Worm (Caenorhabditis elegans) whole organism, L1 larva: ENCODE measurements around the gene sid-3.

Experiments used
- C16A3.4 ChIP-seq: fragments of 150-350 bp; optimal IDR thresholded peaks from 2 replicates; lab custom pipeline; 2014; ENCODE audit warnings: missing biosample characterization, missing genetic modification characterization
- aly-2 ChIP-seq: fragments of 150-350 bp; optimal IDR thresholded peaks from 2 replicates; lab custom pipeline; 2014; ENCODE audit warnings: missing biosample characterization, missing genetic modification characterization
- ama-1 ChIP-seq: fragments of 150-350 bp; optimal IDR thresholded peaks from 2 replicates; lab custom pipeline; 2014
- ceh-8 ChIP-seq: fragments of 200-800 bp; sonication (Bioruptor generic); optimal IDR thresholded peaks from 2 replicates; lab custom pipeline; 2018; ENCODE audit warnings: mild to moderate bottlenecking, missing genetic modification characterization, moderate library complexity, missing compliant biosample characterization
- ceh-82 ChIP-seq, 3 experiments: fragments of 150-350 bp in 1 of 3; sonication (generic microtip) in 2 of 3; optimal IDR thresholded peaks; 2 replicates each; lab custom pipeline; 2014 to 2017; ENCODE audit warnings: missing biosample characterization in 3 of 3, missing genetic modification characterization in 3 of 3
- ceh-90 ChIP-seq: sonication (generic microtip); optimal IDR thresholded peaks from 2 replicates; lab custom pipeline; 2016; ENCODE audit warnings: missing genetic modification characterization, missing compliant biosample characterization
- ces-1 ChIP-seq: fragments of 150-350 bp; optimal IDR thresholded peaks from 2 replicates; lab custom pipeline; 2014; ENCODE audit warnings: missing biosample characterization, missing genetic modification reagents, missing genetic modification characterization
- dpl-1 ChIP-seq, 3 experiments: fragments of 150-350 bp in 2 of 3; sonication (generic microtip) in 1 of 3; optimal IDR thresholded peaks; 2 replicates each; lab custom pipeline; 2014 to 2017; ENCODE audit warnings: missing biosample characterization in 3 of 3, missing genetic modification characterization in 3 of 3, missing genetic modification reagents in 3 of 3
- dsc-1 ChIP-seq: sonication (generic microtip); optimal IDR thresholded peaks from 2 replicates; lab custom pipeline; 2016; ENCODE audit warnings: mild to moderate bottlenecking, missing genetic modification characterization, missing compliant biosample characterization
- efl-1 ChIP-seq, 4 experiments: fragments of 150-350 bp; optimal IDR thresholded peaks in 3 of 4; peaks in 1 of 4; 1 replicate in 1 of 4; 2 replicates in 3 of 4; lab custom pipeline; 2014; ENCODE audit warnings: missing biosample characterization in 2 of 4, missing genetic modification characterization in 2 of 4, missing genetic modification reagents in 2 of 4
- egl-27 ChIP-seq, 2 experiments: fragments of 150-350 bp in 1 of 2; sonication (generic microtip); optimal IDR thresholded peaks; 3 replicates each; lab custom pipeline; 2017 to 2018; ENCODE audit warnings: missing biosample characterization in 2 of 2, missing genetic modification characterization in 2 of 2, missing genetic modification reagents in 2 of 2
- elt-3 ChIP-seq, 6 experiments: fragments of 150-350 bp in 1 of 6; sonication (generic microtip); optimal IDR thresholded peaks; 2 replicates each; lab custom pipeline; 2017 to 2018; ENCODE audit warnings: missing biosample characterization in 6 of 6, missing genetic modification characterization in 6 of 6, inconsistent platforms in 1 of 6
- fkh-10 ChIP-seq: sonication (generic microtip); optimal IDR thresholded peaks from 2 replicates; lab custom pipeline; 2017; ENCODE audit warnings: missing biosample characterization, missing genetic modification reagents, missing genetic modification characterization
- grh-1 ChIP-seq: fragments of 200-800 bp; sonication (Bioruptor generic); IDR thresholded peaks from 2 replicates; pipeline ENCODE4 v1.3.6; 2022; ENCODE audit warnings: missing genetic modification reagents, missing genetic modification characterization, missing compliant biosample characterization
- hlh-17 ChIP-seq: fragments of 200-800 bp; sonication (Bioruptor generic); optimal IDR thresholded peaks from 2 replicates; lab custom pipeline; 2018; ENCODE audit warnings: missing genetic modification characterization, mild to moderate bottlenecking, missing compliant biosample characterization, moderate library complexity, borderline replicate concordance
- isw-1 ChIP-seq: fragments of 200-800 bp; sonication (Bioruptor generic); IDR thresholded peaks from 2 replicates; pipeline ENCODE4 v1.3.6; 2022; ENCODE audit warnings: missing genetic modification characterization, missing compliant biosample characterization
- lin-13 ChIP-seq: fragments of 150-350 bp; optimal IDR thresholded peaks from 2 replicates; lab custom pipeline; 2014; ENCODE audit warnings: missing biosample characterization, missing genetic modification reagents, missing genetic modification characterization
- lin-14 ChIP-seq: fragments of 200-800 bp; sonication (Bioruptor generic); optimal IDR thresholded peaks from 2 replicates; lab custom pipeline; 2018; ENCODE audit warnings: mild to moderate bottlenecking, missing genetic modification characterization, moderate library complexity, missing compliant biosample characterization
- lin-15B ChIP-seq: fragments of 150-350 bp; sonication (generic microtip); optimal IDR thresholded peaks from 3 replicates; lab custom pipeline; 2014; ENCODE audit warnings: missing biosample characterization, missing genetic modification characterization
- lin-39 ChIP-seq: fragments of 150-350 bp; optimal IDR thresholded peaks from 2 replicates; lab custom pipeline; 2014; ENCODE audit warnings: missing biosample characterization, missing genetic modification reagents, missing genetic modification characterization
- lir-3 ChIP-seq: sonication (generic microtip); optimal IDR thresholded peaks from 2 replicates; lab custom pipeline; 2016; ENCODE audit warnings: mild to moderate bottlenecking, missing genetic modification characterization, moderate library complexity, missing compliant biosample characterization; ENCODE audit not compliant: poor library complexity
- lsy-2 ChIP-seq, 2 experiments: fragments of 150-350 bp; optimal IDR thresholded peaks; 2 replicates each; lab custom pipeline; 2014; ENCODE audit warnings: missing biosample characterization in 2 of 2, missing genetic modification characterization in 2 of 2
- mdl-1 ChIP-seq, 2 experiments: fragments of 150-350 bp; optimal IDR thresholded peaks; 2 replicates each; lab custom pipeline; 2014 to 2017; ENCODE audit warnings: missing biosample characterization in 2 of 2, missing genetic modification characterization in 2 of 2, inconsistent platforms in 1 of 2
- mep-1 ChIP-seq: fragments of 150-350 bp; optimal IDR thresholded peaks from 2 replicates; lab custom pipeline; 2014; ENCODE audit warnings: missing biosample characterization, missing genetic modification characterization
- nhr-11 ChIP-seq: fragments of 150-350 bp; optimal IDR thresholded peaks from 2 replicates; lab custom pipeline; 2014; ENCODE audit warnings: missing biosample characterization, missing genetic modification characterization
- nhr-19 ChIP-seq: fragments of 200-800 bp; sonication (Bioruptor generic); conservative IDR thresholded peaks from 2 replicates; pipeline ENCODE4 v1.3.6; 2022; ENCODE audit warnings: missing genetic modification characterization, missing compliant biosample characterization
- nhr-20 ChIP-seq: sonication (generic microtip); optimal IDR thresholded peaks from 2 replicates; lab custom pipeline; 2016; ENCODE audit warnings: mild to moderate bottlenecking, missing genetic modification characterization, missing compliant biosample characterization
- nhr-237 ChIP-seq: fragments of 150-350 bp; optimal IDR thresholded peaks from 2 replicates; lab custom pipeline; 2014; ENCODE audit warnings: missing biosample characterization, missing genetic modification characterization
- nhr-47 ChIP-seq: sonication (generic microtip); optimal IDR thresholded peaks from 2 replicates; lab custom pipeline; 2016; ENCODE audit warnings: mild to moderate bottlenecking, missing genetic modification characterization, moderate library complexity, missing compliant biosample characterization
- nhr-71 ChIP-seq: sonication (generic microtip); optimal IDR thresholded peaks from 2 replicates; lab custom pipeline; 2016; ENCODE audit warnings: mild to moderate bottlenecking, missing genetic modification characterization, moderate library complexity, missing compliant biosample characterization
- nhr-85 ChIP-seq: sonication (generic microtip); peaks from one replicate; lab custom pipeline; 2016; ENCODE audit warnings: missing genetic modification characterization, inconsistent platforms, missing compliant biosample characterization
- nhr-90 ChIP-seq: sonication (generic microtip); optimal IDR thresholded peaks from 2 replicates; lab custom pipeline; 2016; ENCODE audit warnings: mild to moderate bottlenecking, missing genetic modification characterization, missing compliant biosample characterization; ENCODE audit not compliant: poor library complexity
- pag-3 ChIP-seq: sonication (generic microtip); optimal IDR thresholded peaks from 2 replicates; lab custom pipeline; 2017; ENCODE audit warnings: missing genetic modification characterization, mild to moderate bottlenecking, missing compliant biosample characterization, antibody characterized with exemption, borderline replicate concordance; ENCODE audit not compliant: insufficient read depth
- rnt-1 ChIP-seq: sonication (generic microtip); optimal IDR thresholded peaks from 2 replicates; lab custom pipeline; 2016; ENCODE audit warnings: mild to moderate bottlenecking, missing genetic modification characterization, moderate library complexity, missing compliant biosample characterization
- snpc-4 ChIP-seq: fragments of 150-350 bp; optimal IDR thresholded peaks from 2 replicates; lab custom pipeline; 2014; ENCODE audit warnings: missing biosample characterization, missing genetic modification characterization
- sox-4 ChIP-seq: sonication (generic microtip); optimal IDR thresholded peaks from 2 replicates; lab custom pipeline; 2016; ENCODE audit warnings: missing genetic modification characterization, missing compliant biosample characterization
- sup-37 ChIP-seq: fragments of 200-800 bp; sonication (Bioruptor generic); optimal IDR thresholded peaks from 2 replicates; lab custom pipeline; 2018; ENCODE audit warnings: mild to moderate bottlenecking, missing genetic modification characterization, missing compliant biosample characterization
- tlp-1 ChIP-seq: fragments of 150-350 bp; optimal IDR thresholded peaks from 2 replicates; lab custom pipeline; 2014; ENCODE audit warnings: missing biosample characterization, missing genetic modification characterization
- unc-130 ChIP-seq: fragments of 150-350 bp; optimal IDR thresholded peaks from 2 replicates; lab custom pipeline; 2017; ENCODE audit warnings: missing biosample characterization, missing genetic modification characterization, inconsistent platforms
- unc-30 ChIP-seq: sonication (generic microtip); optimal IDR thresholded peaks from 2 replicates; lab custom pipeline; 2017; ENCODE audit warnings: missing biosample characterization, missing genetic modification characterization
- unc-86 ChIP-seq: sonication (generic microtip); optimal IDR thresholded peaks from 2 replicates; lab custom pipeline; 2016; ENCODE audit warnings: missing genetic modification characterization, missing compliant biosample characterization
- vab-15 ChIP-seq: sonication (generic microtip); optimal IDR thresholded peaks from 2 replicates; lab custom pipeline; 2017; ENCODE audit warnings: missing genotype, mild to moderate bottlenecking, missing genetic modification characterization, missing compliant biosample characterization
- xbp-1 ChIP-seq: sonication (generic microtip); optimal IDR thresholded peaks from 2 replicates; lab custom pipeline; 2016; ENCODE audit warnings: missing genetic modification characterization, missing compliant biosample characterization
- zip-4 ChIP-seq: fragments of 200-800 bp; sonication (Bioruptor generic); optimal IDR thresholded peaks from 2 replicates; lab custom pipeline; 2018; ENCODE audit warnings: mild to moderate bottlenecking, missing genetic modification characterization, moderate library complexity, missing compliant biosample characterization
- ztf-4 ChIP-seq: fragments of 150-350 bp; optimal IDR thresholded peaks from 2 replicates; lab custom pipeline; 2014; ENCODE audit warnings: missing biosample characterization, missing genetic modification characterization

Gene sid-3

DNA sequence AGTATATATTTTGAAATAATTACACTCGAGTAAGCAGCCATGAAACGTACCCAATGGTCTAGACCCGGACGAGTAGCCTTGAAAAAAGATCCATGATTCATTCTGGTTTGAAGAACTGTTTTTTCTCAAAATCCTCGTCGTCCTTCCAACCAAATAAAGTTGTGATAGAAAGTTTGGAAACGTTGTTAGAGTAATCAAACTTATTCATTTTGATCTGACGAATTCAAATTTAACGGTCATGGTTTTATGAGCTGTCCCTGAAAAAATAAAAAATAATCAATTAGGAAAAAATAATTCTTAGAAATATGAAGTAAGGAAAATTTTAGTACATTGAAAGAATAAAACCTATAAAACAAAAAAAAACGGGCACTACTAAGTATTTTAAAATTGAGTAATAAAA is 9.5 kb upstream of the sid-3 start, which contains the start of gene B0302.4:
Gene B0302.4 (minus strand): TSS at position 101 of the 400 bp plus-strand sequence.
- TF ChIP-seq ces-1: no peak
- no peak for TF ChIP-seq isw-1 (GFP tag; lab: Robert Waterston, UW)
- TF ChIP-seq ztf-4 (tag; lab: Kevin White, UChicago): no peak
- no peak for TF ChIP-seq grh-1
- TF ChIP-seq vab-15 (tag; lab: Kevin White, UChicago): no peak
- TF ChIP-seq lir-3: no peak
- no peak for TF ChIP-seq lin-39 (tag; lab: Kevin White, UChicago)
- no peak for TF ChIP-seq xbp-1 (tag; lab: Kevin White, UChicago)
- TF ChIP-seq snpc-4: no peak
- no peak for TF ChIP-seq tlp-1 (tag; lab: Kevin White, UChicago)
- TF ChIP-seq lin-14 (GFP tag; lab: Kevin White, UChicago): no peak
- no peak for TF ChIP-seq lsy-2 (tag; optimal IDR thresholded peaks at IDR 0.05; lab: Kevin White, UChicago)
- TF ChIP-seq zip-4 (GFP tag; lab: Kevin White, UChicago): no peak
- no peak for TF ChIP-seq rnt-1 (tag; lab: Kevin White, UChicago)

ce11 chrX:17178239-17178638 is 7.9 kb upstream of the sid-3 start, which contains the start of gene B0302.2:
TSS of gene B0302.2 (plus strand) at chrX:17178539.
- TF ChIP-seq C16A3.4 (tag; lab: Kevin White, UChicago) (no peak), lin-14 (GFP tag; lab: Kevin White, UChicago) (no peak), mdl-1 (tag; optimal IDR thresholded peaks at IDR 0.05; lab: Kevin White, UChicago) (no peak), ceh-82 (tag; optimal IDR thresholded peaks at IDR 0.05; lab: Kevin White, UChicago) (no peak), hlh-17 (GFP tag; lab: Kevin White, UChicago) (no peak), sup-37 (GFP tag; lab: Kevin White, UChicago) (no peak), nhr-237 (tag; lab: Kevin White, UChicago) (no peak), aly-2 (tag; lab: Kevin White, UChicago) (no peak), nhr-85 (tag; lab: Kevin White, UChicago) (no peak), mep-1 (tag; lab: Kevin White, UChicago) (no peak), dsc-1 (tag; lab: Kevin White, UChicago) (no peak), ama-1 (lab: Kevin White, UChicago) (no peak), unc-30 (tag; lab: Kevin White, UChicago) (no peak)

DNA sequence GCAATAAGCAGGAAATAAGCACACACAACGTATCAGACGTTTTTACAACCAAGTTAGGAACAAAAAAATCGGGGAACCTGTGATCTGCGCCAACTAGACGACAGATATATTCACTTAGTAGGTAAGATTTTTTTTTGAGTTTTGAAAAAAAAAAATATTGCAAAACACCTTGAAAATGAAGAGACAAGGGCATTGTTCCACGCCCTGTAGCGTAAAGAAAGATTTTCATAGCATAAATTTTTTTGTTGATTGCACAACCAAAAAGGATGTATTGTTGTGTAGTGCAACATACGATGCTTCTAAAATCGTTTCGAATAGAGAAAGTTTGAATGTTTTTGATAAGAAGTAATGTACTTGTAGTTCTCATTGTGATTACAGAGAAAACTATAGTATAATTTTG is 6.0 kb upstream of the sid-3 start:
- TF ChIP-seq grh-1: no peak
- no peak for TF ChIP-seq unc-130 (tag; lab: Kevin White, UChicago)
- TF ChIP-seq vab-15 (tag; lab: Kevin White, UChicago): no peak
- TF ChIP-seq lin-13 (GFP tag; lab: Kevin White, UChicago): no peak
- TF ChIP-seq efl-1 (optimal IDR thresholded peaks at IDR 0.05; lab: Kevin White, UChicago): no peak
- TF ChIP-seq efl-1 (GFP tag; optimal IDR thresholded peaks at IDR 0.05 in 1 of 2; lab: Kevin White, UChicago): peak in 1 of 2 experiments; percentile 54
- TF ChIP-seq unc-86 (tag; lab: Kevin White, UChicago): no peak
- TF ChIP-seq ces-1: no peak

DNA sequence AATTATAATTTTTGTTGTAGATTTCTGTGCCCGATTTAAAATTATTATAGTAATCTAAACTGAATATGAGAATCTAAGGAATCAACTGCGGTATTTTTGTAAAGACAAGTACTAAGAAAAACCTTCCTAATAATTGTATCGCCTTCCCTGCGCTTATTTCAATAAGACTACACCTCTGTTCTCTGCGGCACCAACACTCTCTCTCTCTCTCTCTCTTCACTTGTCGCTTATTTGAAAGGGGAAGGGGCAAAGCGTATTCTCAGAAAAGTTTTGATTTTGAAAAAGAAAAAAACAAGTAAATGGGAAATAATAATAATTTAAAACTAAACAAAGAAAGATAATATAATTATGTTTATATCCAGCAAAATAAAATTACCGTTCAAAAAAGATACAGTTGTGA is 5.0 kb upstream of the sid-3 start:
- peak in 2 of 6 experiments; percentile 37 to 49 for TF ChIP-seq elt-3 (tag; optimal IDR thresholded peaks at IDR 0.05; lab: Kevin White, UChicago)
- no peak for TF ChIP-seq tlp-1 (tag; lab: Kevin White, UChicago)
- peak; percentile 65 for TF ChIP-seq nhr-20
- TF ChIP-seq unc-130 (tag; lab: Kevin White, UChicago): peak; percentile 41
- peak; percentile 69 for TF ChIP-seq nhr-19 (GFP tag; lab: Robert Waterston, UW)
- no peak for TF ChIP-seq lin-15B
- TF ChIP-seq egl-27 (tag; optimal IDR thresholded peaks at IDR 0.05; lab: Kevin White, UChicago): no peak
- no peak for TF ChIP-seq grh-1
- peak; percentile 41 for TF ChIP-seq snpc-4
- TF ChIP-seq lin-39 (tag; lab: Kevin White, UChicago): peak; percentile 67
- peak; percentile 75 for TF ChIP-seq nhr-90 (tag; lab: Kevin White, UChicago)
- no peak for TF ChIP-seq ceh-90 (tag; lab: Kevin White, UChicago)
- peak; percentile 85 for TF ChIP-seq nhr-47
- peak; percentile 49 for TF ChIP-seq sox-4 (tag; lab: Kevin White, UChicago)
- peak; percentile 35 for TF ChIP-seq fkh-10 (GFP tag; lab: Kevin White, UChicago)
- peak; percentile 57 to 69 for TF ChIP-seq lsy-2 (tag; optimal IDR thresholded peaks at IDR 0.05; lab: Kevin White, UChicago)
- TF ChIP-seq C16A3.4 (tag; lab: Kevin White, UChicago): peak; percentile 82
- peak; percentile 75 for TF ChIP-seq nhr-71 (tag; lab: Kevin White, UChicago)
- peak; percentile 85 for TF ChIP-seq mep-1 (tag; lab: Kevin White, UChicago)
- peak in 1 of 3 experiments; percentile 23 for TF ChIP-seq dpl-1 (GFP tag; optimal IDR thresholded peaks at IDR 0.05; lab: Kevin White, UChicago)
- peak; percentile 1 for TF ChIP-seq pag-3
- TF ChIP-seq nhr-11 (tag; lab: Kevin White, UChicago): peak; percentile 78
- TF ChIP-seq unc-86 (tag; lab: Kevin White, UChicago): peak; percentile 54
- peak; percentile 52 for TF ChIP-seq ceh-8 (GFP tag; lab: Kevin White, UChicago)
